Worm (Caenorhabditis elegans) whole organism, mixed stage, embryonic: ENCODE data around the gene C24H11.1.

ENCODE experiments used
- M03D4.4 ChIP-seq: sonication (generic microtip); optimal IDR thresholded peaks from 2 replicates; lab custom pipeline; 2017; ENCODE audit warnings: mild to moderate bottlenecking, missing genetic modification characterization, missing compliant biosample characterization
- bed-3 ChIP-seq: fragments of 200-800 bp; sonication (Bioruptor generic); optimal IDR thresholded peaks from 3 replicates; lab custom pipeline; 2018; ENCODE audit warnings: mild to moderate bottlenecking, missing genetic modification characterization, moderate library complexity, missing compliant biosample characterization
- blmp-1 ChIP-seq: fragments of 150-350 bp; optimal IDR thresholded peaks from 2 replicates; lab custom pipeline; 2014; ENCODE audit warnings: missing biosample characterization, missing genetic modification characterization
- ceh-39 ChIP-seq: fragments of 150-350 bp; optimal IDR thresholded peaks from 2 replicates; lab custom pipeline; 2014; ENCODE audit warnings: missing biosample characterization, missing genetic modification characterization
- ceh-43 ChIP-seq: fragments of 200-800 bp; sonication (Bioruptor generic); optimal IDR thresholded peaks from 2 replicates; lab custom pipeline; 2018; ENCODE audit warnings: mild to moderate bottlenecking, missing genetic modification characterization, moderate library complexity, missing compliant biosample characterization
- ceh-83 ChIP-seq: fragments of 200-800 bp; sonication (Bioruptor generic); optimal IDR thresholded peaks from 2 replicates; lab custom pipeline; 2018; ENCODE audit warnings: mild to moderate bottlenecking, missing genetic modification characterization, missing compliant biosample characterization
- ces-1 ChIP-seq: fragments of 150-350 bp; optimal IDR thresholded peaks from 2 replicates; lab custom pipeline; 2014; ENCODE audit warnings: missing biosample characterization, missing genetic modification reagents, missing genetic modification characterization
- cnd-1 ChIP-seq: fragments of 200-800 bp; sonication (Bioruptor generic); optimal IDR thresholded peaks from 2 replicates; lab custom pipeline; 2018; ENCODE audit warnings: mild to moderate bottlenecking, missing genetic modification characterization, missing compliant biosample characterization
- drap-1 ChIP-seq: fragments of 200-800 bp; sonication (Bioruptor generic); optimal IDR thresholded peaks from 3 replicates; lab custom pipeline; 2018; ENCODE audit warnings: mild to moderate bottlenecking, missing genetic modification characterization, missing compliant biosample characterization
- elt-1 ChIP-seq: sonication (generic microtip); optimal IDR thresholded peaks from 2 replicates; lab custom pipeline; 2017; ENCODE audit warnings: missing genetic modification characterization, mild to moderate bottlenecking, missing compliant biosample characterization, antibody characterized with exemption, moderate library complexity, borderline replicate concordance; ENCODE audit not compliant: insufficient read depth
- elt-3 ChIP-seq: fragments of 150-350 bp; optimal IDR thresholded peaks from 2 replicates; lab custom pipeline; 2014; ENCODE audit warnings: missing biosample characterization, missing genetic modification characterization
- flh-1 ChIP-seq: fragments of 200-800 bp; sonication (Bioruptor generic); optimal IDR thresholded peaks from 2 replicates; lab custom pipeline; 2018; ENCODE audit warnings: mild to moderate bottlenecking, missing genetic modification characterization, moderate library complexity, missing compliant biosample characterization
- ham-2 ChIP-seq: fragments of 200-800 bp; sonication (Bioruptor generic); optimal IDR thresholded peaks from 2 replicates; lab custom pipeline; 2018; ENCODE audit warnings: mild to moderate bottlenecking, missing genetic modification characterization, missing compliant biosample characterization
- hlh-1 ChIP-seq: fragments of 150-350 bp; optimal IDR thresholded peaks from 2 replicates; lab custom pipeline; 2014; ENCODE audit warnings: missing biosample characterization, missing genetic modification reagents, missing genetic modification characterization
- lin-13 ChIP-seq: fragments of 150-350 bp; optimal IDR thresholded peaks from 2 replicates; lab custom pipeline; 2014; ENCODE audit warnings: missing biosample characterization, missing genetic modification characterization
- lin-32 ChIP-seq: fragments of 200-800 bp; sonication (Bioruptor generic); optimal IDR thresholded peaks from 2 replicates; lab custom pipeline; 2018; ENCODE audit warnings: mild to moderate bottlenecking, missing genetic modification characterization, missing compliant biosample characterization
- lsy-2 ChIP-seq: fragments of 150-350 bp; optimal IDR thresholded peaks from 2 replicates; lab custom pipeline; 2014; ENCODE audit warnings: missing biosample characterization, missing genetic modification characterization
- mab-5 ChIP-seq: fragments of 150-350 bp; optimal IDR thresholded peaks from 2 replicates; lab custom pipeline; 2014; ENCODE audit warnings: missing biosample characterization, missing genetic modification characterization
- mep-1 ChIP-seq: fragments of 150-350 bp; optimal IDR thresholded peaks from 2 replicates; lab custom pipeline; 2017; ENCODE audit warnings: missing biosample characterization, missing genetic modification reagents, missing genetic modification characterization, inconsistent platforms
- mls-2 ChIP-seq: sonication (generic microtip); optimal IDR thresholded peaks from 2 replicates; lab custom pipeline; 2016; ENCODE audit warnings: mild to moderate bottlenecking, missing genetic modification characterization, moderate library complexity, missing compliant biosample characterization
- nhr-12 ChIP-seq: fragments of 150-350 bp; optimal IDR thresholded peaks from 2 replicates; lab custom pipeline; 2014; ENCODE audit warnings: missing biosample characterization, missing genetic modification characterization
- nhr-2 ChIP-seq: fragments of 150-350 bp; optimal IDR thresholded peaks from 2 replicates; lab custom pipeline; 2014; ENCODE audit warnings: missing biosample characterization, missing genetic modification characterization
- nhr-237 ChIP-seq: fragments of 150-350 bp; optimal IDR thresholded peaks from 2 replicates; lab custom pipeline; 2014; ENCODE audit warnings: missing biosample characterization, missing genetic modification characterization
- nhr-28 ChIP-seq: fragments of 150-350 bp; optimal IDR thresholded peaks from 2 replicates; lab custom pipeline; 2014; ENCODE audit warnings: missing biosample characterization, missing genetic modification characterization
- nhr-76 ChIP-seq: sonication (generic microtip); optimal IDR thresholded peaks from 2 replicates; lab custom pipeline; 2017; ENCODE audit warnings: missing biosample characterization, missing genetic modification characterization
- pha-4 ChIP-seq: fragments of 150-350 bp; optimal IDR thresholded peaks from 2 replicates; lab custom pipeline; 2018; ENCODE audit warnings: missing biosample characterization, missing genetic modification reagents, missing genetic modification characterization
- sem-2 ChIP-seq: fragments of 200-800 bp; sonication (Bioruptor generic); optimal IDR thresholded peaks from 2 replicates; lab custom pipeline; 2018; ENCODE audit warnings: mild to moderate bottlenecking, missing genetic modification characterization, missing compliant biosample characterization
- snpc-4 ChIP-seq: fragments of 150-350 bp; optimal IDR thresholded peaks from 2 replicates; lab custom pipeline; 2014; ENCODE audit warnings: missing biosample characterization, missing genetic modification characterization
- sptf-1 ChIP-seq: sonication (generic microtip); optimal IDR thresholded peaks from 2 replicates; lab custom pipeline; 2017; ENCODE audit warnings: mild to moderate bottlenecking, missing genetic modification characterization, moderate library complexity, missing compliant biosample characterization
- tbx-8 ChIP-seq: fragments of 200-800 bp; sonication (Bioruptor generic); optimal IDR thresholded peaks from 2 replicates; lab custom pipeline; 2018; ENCODE audit warnings: mild to moderate bottlenecking, missing genetic modification characterization, moderate library complexity, missing compliant biosample characterization
- unc-120 ChIP-seq: sonication (generic microtip); optimal IDR thresholded peaks from 2 replicates; lab custom pipeline; 2017; ENCODE audit warnings: missing genetic modification characterization, missing compliant biosample characterization; ENCODE audit not compliant: poor library complexity, severe bottlenecking
- unc-39 ChIP-seq: fragments of 150-350 bp; optimal IDR thresholded peaks from 2 replicates; lab custom pipeline; 2014; ENCODE audit warnings: missing biosample characterization, missing genetic modification characterization
- unc-62 ChIP-seq: fragments of 150-350 bp; optimal IDR thresholded peaks from 2 replicates; lab custom pipeline; 2014; ENCODE audit warnings: missing biosample characterization, missing genetic modification reagents, missing genetic modification characterization
- zip-8 ChIP-seq: fragments of 150-350 bp; optimal IDR thresholded peaks from 2 replicates; lab custom pipeline; 2014; ENCODE audit warnings: missing biosample characterization, missing genetic modification characterization
- ztf-11 ChIP-seq: fragments of 150-350 bp; optimal IDR thresholded peaks from 2 replicates; lab custom pipeline; 2014; ENCODE audit warnings: missing biosample characterization, missing genetic modification characterization

C24H11.1 gene

DNA sequence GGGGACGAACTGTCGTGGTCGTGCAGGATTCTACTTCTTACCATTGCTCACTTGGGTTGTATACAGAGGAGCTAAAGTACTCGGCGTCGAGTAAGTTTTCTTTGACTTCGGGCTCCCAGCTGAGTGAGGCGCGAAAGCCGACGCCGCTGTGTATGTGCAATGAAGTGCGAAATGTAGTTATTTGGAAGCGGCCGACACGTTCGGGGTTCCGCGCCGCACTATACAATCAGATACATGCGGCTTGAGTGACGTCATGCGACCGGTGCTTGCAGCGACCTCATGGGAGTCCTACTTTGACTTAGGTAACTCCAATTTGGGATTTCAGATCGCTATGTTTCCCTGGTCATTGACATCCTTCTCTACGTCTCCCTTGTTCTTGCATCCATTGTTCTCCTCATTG is 30.4 kb downstream of the C24H11.1 start:
- TF ChIP-seq ceh-39 (tag; lab: Kevin White, UChicago): no peak
- no peak for TF ChIP-seq cnd-1 (tag; lab: Kevin White, UChicago)
- no peak for TF ChIP-seq nhr-12 (tag; lab: Kevin White, UChicago)
- no peak for TF ChIP-seq snpc-4 (tag; lab: Kevin White, UChicago)
- TF ChIP-seq mab-5 (tag; lab: Kevin White, UChicago): no peak
- TF ChIP-seq lin-32 (GFP tag; lab: Kevin White, UChicago): no peak
- no peak for TF ChIP-seq mep-1 (tag; lab: Kevin White, UChicago)
- TF ChIP-seq tbx-8 (GFP tag; lab: Kevin White, UChicago): no peak
- no peak for TF ChIP-seq ces-1 (GFP tag; lab: Kevin White, UChicago)
- TF ChIP-seq drap-1 (GFP tag; lab: Kevin White, UChicago): no peak
- no peak for TF ChIP-seq mls-2 (tag; lab: Kevin White, UChicago)
- no peak for TF ChIP-seq unc-120 (tag; lab: Kevin White, UChicago)
- no peak for TF ChIP-seq hlh-1 (tag; lab: Kevin White, UChicago)

DNA sequence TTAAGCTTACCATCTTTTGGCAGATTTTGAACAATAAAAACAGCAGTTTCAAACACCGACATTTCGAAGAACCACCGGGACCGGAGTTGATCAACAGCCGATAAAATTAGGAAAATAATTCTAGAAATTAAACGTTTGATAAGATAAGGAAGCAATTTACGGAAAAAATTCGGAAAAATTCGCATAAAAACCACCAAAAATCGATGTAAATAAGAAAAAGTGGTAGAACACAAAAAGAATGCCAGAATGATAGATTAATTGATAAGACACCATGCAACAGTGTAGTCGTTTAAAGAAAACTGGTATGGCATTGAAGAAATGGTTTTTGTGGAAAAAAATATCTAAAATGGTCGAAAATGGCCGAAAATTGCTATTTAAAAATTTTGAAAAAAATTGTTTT is 34.9 kb downstream of the C24H11.1 start, which contains the start of gene maa-1:
Gene maa-1, minus strand, starts transcription at position 120 of the 400 bp plus-strand sequence.
- TF ChIP-seq mab-5 (tag; lab: Kevin White, UChicago) (no peak), drap-1 (GFP tag; lab: Kevin White, UChicago) (no peak), mls-2 (tag; lab: Kevin White, UChicago) (no peak), lin-13 (no peak), flh-1 (GFP tag; lab: Kevin White, UChicago) (no peak), ceh-83 (no peak), M03D4.4 (tag; lab: Kevin White, UChicago) (no peak)

DNA sequence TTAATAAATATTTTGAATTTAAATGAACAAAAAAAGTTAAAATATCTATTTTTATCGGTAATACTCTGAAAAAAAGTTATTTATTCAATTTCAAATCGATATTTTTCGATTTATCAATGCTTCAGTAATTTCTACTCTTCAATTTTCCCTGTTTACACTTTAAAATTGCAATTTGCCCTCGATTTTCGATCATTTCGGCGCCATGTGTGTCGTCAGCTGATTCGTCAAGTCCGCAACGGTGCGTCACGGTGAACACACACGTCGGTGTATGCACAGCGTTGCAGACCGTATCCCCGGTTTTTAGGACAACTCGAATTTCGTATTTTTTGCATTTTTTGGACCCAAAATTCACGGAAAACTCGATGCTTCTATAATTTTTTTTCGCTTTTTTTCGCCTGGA is 35.8 kb downstream of the C24H11.1 start, which contains the start of gene C18D11.3:
Gene C18D11.3, plus strand, starts transcription at position 189 of the 400 bp plus-strand sequence.
- TF ChIP-seq elt-1 (tag; lab: Kevin White, UChicago) (no peak), tbx-8 (GFP tag; lab: Kevin White, UChicago) (no peak), ceh-43 (GFP tag; lab: Kevin White, UChicago) (peak; percentile 8), mls-2 (tag; lab: Kevin White, UChicago) (peak; percentile 7), drap-1 (GFP tag; lab: Kevin White, UChicago) (no peak), mep-1 (tag; lab: Kevin White, UChicago) (peak; percentile 74), nhr-12 (tag; lab: Kevin White, UChicago) (no peak), zip-8 (no peak), ceh-83 (no peak), ztf-11 (tag; lab: Kevin White, UChicago) (no peak), sptf-1 (tag; lab: Kevin White, UChicago) (peak; percentile 21), unc-39 (tag; lab: Kevin White, UChicago) (no peak), elt-3 (tag; lab: Kevin White, UChicago) (no peak), lin-13 (peak; percentile 74), unc-120 (tag; lab: Kevin White, UChicago) (peak; percentile 63), M03D4.4 (tag; lab: Kevin White, UChicago) (peak; percentile 10), blmp-1 (tag; lab: Kevin White, UChicago) (no peak), nhr-28 (tag; lab: Kevin White, UChicago) (no peak), lsy-2 (tag; lab: Kevin White, UChicago) (peak; percentile 95), ham-2 (no peak), unc-62 (GFP tag; lab: Kevin White, UChicago) (peak; percentile 11), nhr-76 (tag; lab: Kevin White, UChicago) (no peak), cnd-1 (tag; lab: Kevin White, UChicago) (no peak), flh-1 (GFP tag; lab: Kevin White, UChicago) (no peak), sem-2 (GFP tag; lab: Kevin White, UChicago) (no peak), lin-32 (GFP tag; lab: Kevin White, UChicago) (no peak), bed-3 (GFP tag; lab: Kevin White, UChicago) (no peak), nhr-237 (peak; percentile 46), mab-5 (tag; lab: Kevin White, UChicago) (no peak), ces-1 (GFP tag; lab: Kevin White, UChicago) (peak; percentile 13), pha-4 (peak; percentile 78), nhr-2 (tag; lab: Kevin White, UChicago) (no peak), snpc-4 (tag; lab: Kevin White, UChicago) (no peak), ceh-39 (tag; lab: Kevin White, UChicago) (peak; percentile 1), hlh-1 (tag; lab: Kevin White, UChicago) (peak; percentile 94)
